Fruit fly (Drosophila melanogaster): ENCODE results near the gene CG3552.

CG3552 gene

DNA sequence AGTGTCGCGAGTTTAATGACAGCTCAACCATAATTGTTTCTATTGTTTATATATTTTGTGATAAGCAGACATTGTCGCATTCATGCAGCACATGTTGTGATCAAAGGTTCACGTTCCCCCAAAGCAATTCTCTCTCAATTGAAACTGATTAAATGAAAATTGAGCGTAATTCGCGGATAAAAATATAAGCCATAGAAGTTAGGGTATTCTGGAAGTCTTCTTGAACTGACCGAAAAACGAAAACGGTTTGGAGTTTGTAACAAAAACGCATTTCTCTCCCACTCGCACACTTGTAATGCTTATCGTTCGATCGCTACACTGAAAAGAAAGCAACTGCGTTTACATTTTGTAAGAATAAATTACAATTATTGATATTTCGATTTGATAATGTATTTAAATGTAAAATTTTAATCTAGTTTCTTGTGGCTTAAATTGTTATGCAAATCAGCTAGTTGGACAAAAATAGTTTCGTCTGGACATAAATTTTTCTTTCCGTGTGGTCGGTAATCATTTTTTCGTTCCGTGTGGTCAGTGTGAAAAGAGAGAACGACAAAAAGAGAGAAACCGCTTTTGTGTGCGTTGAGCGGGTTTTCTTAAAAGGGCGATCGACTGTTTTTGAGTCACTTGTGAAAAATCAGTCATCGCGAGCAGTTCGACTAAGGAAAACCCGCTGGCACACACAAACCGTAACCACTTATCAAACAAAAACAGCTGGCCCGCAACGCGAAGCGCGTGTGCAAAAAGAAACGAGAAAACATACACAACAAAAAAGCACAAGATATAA, 33.3 kb upstream of the CG3552 start, which contains the start of gene aay (continued):
- TF ChIP-seq slou (GFP tag; optimal IDR thresholded peaks at IDR 0.05) (peak; percentile 96), pita (GFP tag; optimal IDR thresholded peaks at IDR 0.05) (no peak), CG17612 (GFP tag; IDR thresholded peaks at IDR 0.05) (peak; percentile 95), gem (tag; optimal IDR thresholded peaks at IDR 0.05) (peak; percentile 100), CG12236 (GFP tag; optimal IDR thresholded peaks at IDR 0.05) (peak; percentile 97), CG18011 (GFP tag; optimal IDR thresholded peaks at IDR 0.05) (peak; percentile 90), dati (GFP tag; IDR thresholded peaks at IDR 0.05) (peak; percentile 90), bbx (GFP tag; IDR thresholded peaks at IDR 0.05; ENCODE audit: partially characterized antibody) (0 out of 2 replicates have a peak, but pooled peaks have one; percentile 40), PHDP (tag; optimal IDR thresholded peaks at IDR 0.05) (peak; percentile 99), CG11560 (tag; IDR thresholded peaks at IDR 0.05) (peak; percentile 91), fd102C (GFP tag; optimal IDR thresholded peaks at IDR 0.05) (peak; percentile 98), fru (optimal IDR thresholded peaks at IDR 0.05) (no peak), CG12942 (GFP tag; optimal IDR thresholded peaks at IDR 0.05) (peak; percentile 99), CG3726 (GFP tag; IDR thresholded peaks at IDR 0.05) (peak; percentile 98), CG10274 (GFP tag; optimal IDR thresholded peaks at IDR 0.05) (peak; percentile 92), mld (GFP tag; IDR thresholded peaks at IDR 0.05; ENCODE audit: partially characterized antibody) (no peak), CG32767 (GFP tag; IDR thresholded peaks at IDR 0.05) (peak; percentile 96), CG16815 (GFP tag; optimal IDR thresholded peaks at IDR 0.05) (peak; percentile 98), Trl (optimal IDR thresholded peaks at IDR 0.05) (peak; percentile 60 to 80), Trl (GFP tag; optimal IDR thresholded peaks at IDR 0.05) (peak; percentile 95), lilli (GFP tag; optimal IDR thresholded peaks at IDR 0.05) (peak; percentile 99), CG33557 (GFP tag; optimal IDR thresholded peaks at IDR 0.05) (peak; percentile 98), eyg (GFP tag; optimal IDR thresholded peaks at IDR 0.05) (peak; percentile 98), CG7987 (GFP tag; optimal IDR thresholded peaks at IDR 0.05) (peak; percentile 97), nau (GFP tag; optimal IDR thresholded peaks at IDR 0.05) (peak; percentile 98), CG10959 (GFP tag; IDR thresholded peaks at IDR 0.05) (peak; percentile 98), Spps (tag; optimal IDR thresholded peaks at IDR 0.05) (peak; percentile 98), Ets65A (GFP tag) (peak; percentile 100), cg (GFP tag; optimal IDR thresholded peaks at IDR 0.05) (peak; percentile 84), unc-4 (GFP tag; IDR thresholded peaks at IDR 0.05; ENCODE audit: partially characterized antibody) (peak; percentile 34; the same call in 1 of the 2 replicates), CG6272 (GFP tag; IDR thresholded peaks at IDR 0.05) (peak; percentile 97), CG9876 (GFP tag; optimal IDR thresholded peaks at IDR 0.05) (peak; percentile 91), CG1647 (GFP tag; optimal IDR thresholded peaks at IDR 0.05) (peak; percentile 98), zen (tag; optimal IDR thresholded peaks at IDR 0.05) (peak; percentile 99), CG15479 (GFP tag; optimal IDR thresholded peaks at IDR 0.05) (peak; percentile 71), CG11723 (GFP tag; optimal IDR thresholded peaks at IDR 0.05) (peak; percentile 97), Atf-2 (GFP tag; optimal IDR thresholded peaks at IDR 0.05) (peak; percentile 96), CG15269 (tag; optimal IDR thresholded peaks at IDR 0.05) (peak; percentile 99), sqz (GFP tag; optimal IDR thresholded peaks at IDR 0.05) (peak; percentile 98), Mad (GFP tag; optimal IDR thresholded peaks at IDR 0.05) (peak; percentile 99), CG7839 (tag; optimal IDR thresholded peaks at IDR 0.05) (peak; percentile 99), CG1603 (tag; optimal IDR thresholded peaks at IDR 0.05) (peak; percentile 97), row (GFP tag; IDR thresholded peaks at IDR 0.05) (peak; percentile 99), CG31441 (GFP tag; IDR thresholded peaks at IDR 0.05) (peak; percentile 99), CG9817 (tag; optimal IDR thresholded peaks at IDR 0.05) (peak; percentile 98), D (optimal IDR thresholded peaks at IDR 0.05) (no peak), D (GFP tag; optimal IDR thresholded peaks at IDR 0.05) (peak; percentile 99), sisA (GFP tag; IDR thresholded peaks at IDR 0.05) (peak; percentile 98), Mrtf (GFP tag; IDR thresholded peaks at IDR 0.05) (peak; percentile 97), Dbx (GFP tag; IDR thresholded peaks at IDR 0.05) (peak; percentile 97)

Data from whole organism, embryonic.